Worm (Caenorhabditis elegans) whole organism, L2 larva: Measurements from ENCODE around the gene T25D1.3.

Experiments
- F13H6.1 ChIP-seq: sonication (generic microtip); optimal IDR thresholded peaks from 2 replicates; lab custom pipeline; 2016; ENCODE audit warnings: missing genetic modification characterization, missing compliant biosample characterization
- elt-3 ChIP-seq: sonication (generic microtip); optimal IDR thresholded peaks from 2 replicates; lab custom pipeline; 2017; ENCODE audit warnings: missing biosample characterization, missing genetic modification characterization
- fos-1 ChIP-seq: fragments of 150-350 bp; optimal IDR thresholded peaks from 2 replicates; lab custom pipeline; 2014; ENCODE audit warnings: missing biosample characterization, missing genetic modification characterization
- lin-11 ChIP-seq: fragments of 150-350 bp; sonication (generic microtip); optimal IDR thresholded peaks from 2 replicates; lab custom pipeline; 2014; ENCODE audit warnings: missing biosample characterization, missing genetic modification characterization, inconsistent platforms, mixed read lengths
- lin-39 ChIP-seq: fragments of 150-350 bp; optimal IDR thresholded peaks from 2 replicates; lab custom pipeline; 2014; ENCODE audit warnings: missing biosample characterization, missing genetic modification reagents, missing genetic modification characterization
- nhr-10 ChIP-seq: sonication (generic microtip); optimal IDR thresholded peaks from 2 replicates; lab custom pipeline; 2017; ENCODE audit warnings: missing biosample characterization, missing genetic modification characterization
- nhr-12 ChIP-seq: fragments of 150-350 bp; optimal IDR thresholded peaks from 2 replicates; lab custom pipeline; 2014; ENCODE audit warnings: missing biosample characterization, missing genetic modification characterization
- nhr-25 ChIP-seq: fragments of 150-350 bp; sonication (generic microtip); optimal IDR thresholded peaks from 3 replicates; lab custom pipeline; 2014; ENCODE audit warnings: missing biosample characterization, missing genetic modification characterization
- unc-62 ChIP-seq: fragments of 150-350 bp; optimal IDR thresholded peaks from 2 replicates; lab custom pipeline; 2014; ENCODE audit warnings: missing biosample characterization, missing genetic modification reagents, missing genetic modification characterization

- no peak for TF ChIP-seq lin-11 (tag; lab: Kevin White, UChicago)
- TF ChIP-seq elt-3 (tag; lab: Kevin White, UChicago): no peak
- no peak for TF ChIP-seq nhr-25 (tag; lab: Kevin White, UChicago)
- TF ChIP-seq nhr-12 (tag; lab: Kevin White, UChicago): no peak
- TF ChIP-seq fos-1 (tag; lab: Kevin White, UChicago): no peak
- no peak for TF ChIP-seq nhr-10 (tag; lab: Kevin White, UChicago)
- TF ChIP-seq F13H6.1 (tag; lab: Kevin White, UChicago): no peak
- TF ChIP-seq unc-62 (GFP tag; lab: Kevin White, UChicago): no peak
- TF ChIP-seq lin-39 (tag; lab: Kevin White, UChicago): no peak
These were observed 40.7 kb downstream of the T25D1.3 start for ce11 chrX:16546135-16546534.
